Worm (Caenorhabditis elegans) whole organism, late embryonic: ENCODE data around the gene C23H4.6.

Source experiments
- dmd-4 ChIP-seq: sonication (generic microtip); optimal IDR thresholded peaks from 2 replicates; lab custom pipeline; 2016; ENCODE audit warnings: borderline replicate concordance, missing genetic modification characterization, missing compliant biosample characterization
- pha-4 ChIP-seq: fragments of 150-350 bp; optimal IDR thresholded peaks from 2 replicates; lab custom pipeline; 2018; ENCODE audit warnings: missing biosample characterization, missing genetic modification reagents, missing genetic modification characterization
- pqm-1 ChIP-seq: sonication (generic microtip); optimal IDR thresholded peaks from 2 replicates; lab custom pipeline; 2016; ENCODE audit warnings: missing genetic modification characterization, missing compliant biosample characterization
- unc-55 ChIP-seq: sonication (generic microtip); optimal IDR thresholded peaks from 2 replicates; lab custom pipeline; 2017; ENCODE audit warnings: missing biosample characterization, missing genetic modification reagents, missing genetic modification characterization

ce11 chrX:12235388-12235787, at the start of gene C23H4.6:
- no peak for TF ChIP-seq unc-55
- TF ChIP-seq dmd-4 (tag; lab: Kevin White, UChicago), result no peak
- TF ChIP-seq pqm-1 (tag; lab: Kevin White, UChicago), result no peak
- no peak for TF ChIP-seq pha-4 (tag; lab: Kevin White, UChicago)
